Worm (Caenorhabditis elegans) whole organism, early embryonic: ENCODE data around the gene F11A5.16.

Experiments
- B0310.2 ChIP-seq: sonication (generic microtip); optimal IDR thresholded peaks from 2 replicates; lab custom pipeline; 2016; ENCODE audit warnings: mild to moderate bottlenecking, missing genetic modification characterization, missing compliant biosample characterization
- F13C5.2 ChIP-seq: sonication (generic microtip); optimal IDR thresholded peaks from 2 replicates; lab custom pipeline; 2017; ENCODE audit warnings: mild to moderate bottlenecking, missing genetic modification characterization, inconsistent platforms, missing compliant biosample characterization
- aly-1 ChIP-seq: sonication (generic microtip); optimal IDR thresholded peaks from 2 replicates; lab custom pipeline; 2016; ENCODE audit warnings: missing genetic modification characterization, missing compliant biosample characterization
- ama-1 ChIP-seq: fragments of 150-350 bp; optimal IDR thresholded peaks from 2 replicates; lab custom pipeline; 2014
- ceh-13 ChIP-seq: fragments of 200-800 bp; sonication (Bioruptor generic); optimal IDR thresholded peaks from 2 replicates; lab custom pipeline; 2018; ENCODE audit warnings: mild to moderate bottlenecking, missing genetic modification characterization, missing compliant biosample characterization
- ceh-36 ChIP-seq: sonication (generic microtip); optimal IDR thresholded peaks from 2 replicates; lab custom pipeline; 2016; ENCODE audit warnings: missing genetic modification characterization, inconsistent platforms, missing compliant biosample characterization
- flt-1 ChIP-seq: fragments of 200-800 bp; sonication (Bioruptor generic); IDR thresholded peaks from 2 replicates; pipeline ENCODE4 v1.3.6; 2022; ENCODE audit warnings: missing genetic modification characterization, missing compliant biosample characterization
- hmbx-1 ChIP-seq: sonication (generic microtip); optimal IDR thresholded peaks from 2 replicates; lab custom pipeline; 2016; ENCODE audit warnings: mild to moderate bottlenecking, missing genetic modification characterization, missing compliant biosample characterization
- hmg-4 ChIP-seq: fragments of 200-800 bp; sonication (Bioruptor generic); optimal IDR thresholded peaks from 2 replicates; lab custom pipeline; 2018; ENCODE audit warnings: mild to moderate bottlenecking, missing genetic modification characterization, missing compliant biosample characterization
- hnd-1 ChIP-seq: sonication (generic microtip); optimal IDR thresholded peaks from 2 replicates; lab custom pipeline; 2016; ENCODE audit warnings: missing genetic modification characterization, missing compliant biosample characterization
- pes-1 ChIP-seq: fragments of 200-800 bp; sonication (Bioruptor generic); IDR thresholded peaks from 2 replicates; pipeline ENCODE4 v1.3.6; 2022; ENCODE audit warnings: missing genetic modification reagents, missing genetic modification characterization, missing compliant biosample characterization
- scrt-1 ChIP-seq: fragments of 200-800 bp; sonication (Bioruptor generic); IDR thresholded peaks from 2 replicates; pipeline ENCODE4 v1.3.6; 2022; ENCODE audit warnings: missing genetic modification characterization, missing compliant biosample characterization
- tbx-11 ChIP-seq: fragments of 200-800 bp; sonication (Bioruptor generic); IDR thresholded peaks from 2 replicates; pipeline ENCODE4 v1.3.6; 2022; ENCODE audit warnings: missing genetic modification characterization, missing compliant biosample characterization
- tbx-37 ChIP-seq: fragments of 200-800 bp; sonication (Bioruptor generic); conservative IDR thresholded peaks from 2 replicates; pipeline ENCODE4 v1.3.6; 2022; ENCODE audit warnings: missing genetic modification reagents, missing genetic modification characterization, missing compliant biosample characterization

DNA sequence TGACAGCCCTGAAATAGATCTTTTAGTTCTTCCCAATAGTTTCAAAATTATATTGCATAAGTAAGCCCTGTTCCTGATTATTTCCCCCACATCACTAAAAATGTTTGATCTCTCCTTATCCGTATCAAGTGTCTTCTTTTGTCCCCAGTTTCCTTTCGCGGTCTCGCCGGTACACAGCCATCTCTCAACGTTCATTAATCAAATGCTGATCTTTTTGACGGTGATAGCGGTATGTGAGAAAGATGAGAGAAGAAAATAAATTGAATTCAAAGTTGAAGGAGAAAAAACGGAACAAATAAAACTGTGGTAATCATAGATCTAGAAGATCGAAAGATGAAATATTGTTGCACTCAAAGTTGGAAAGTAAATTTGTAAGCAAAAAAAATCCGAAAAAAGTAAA, 961 bp downstream of the F11A5.16 start:
- TF ChIP-seq ama-1 (lab: Kevin White, UChicago) (no peak), hmg-4 (GFP tag; lab: Kevin White, UChicago) (no peak), pes-1 (GFP tag; lab: Robert Waterston, UW) (no peak), tbx-37 (no peak), ceh-36 (no peak), B0310.2 (tag; lab: Kevin White, UChicago) (no peak), hmbx-1 (no peak), flt-1 (GFP tag; lab: Robert Waterston, UW) (no peak), tbx-11 (no peak), ceh-13 (no peak), F13C5.2 (no peak), aly-1 (no peak), scrt-1 (GFP tag; lab: Robert Waterston, UW) (no peak), hnd-1 (tag; lab: Kevin White, UChicago) (no peak)
